Fruit fly (Drosophila melanogaster): ENCODE measurements around the gene Tango1.

Tango1 gene

DNA sequence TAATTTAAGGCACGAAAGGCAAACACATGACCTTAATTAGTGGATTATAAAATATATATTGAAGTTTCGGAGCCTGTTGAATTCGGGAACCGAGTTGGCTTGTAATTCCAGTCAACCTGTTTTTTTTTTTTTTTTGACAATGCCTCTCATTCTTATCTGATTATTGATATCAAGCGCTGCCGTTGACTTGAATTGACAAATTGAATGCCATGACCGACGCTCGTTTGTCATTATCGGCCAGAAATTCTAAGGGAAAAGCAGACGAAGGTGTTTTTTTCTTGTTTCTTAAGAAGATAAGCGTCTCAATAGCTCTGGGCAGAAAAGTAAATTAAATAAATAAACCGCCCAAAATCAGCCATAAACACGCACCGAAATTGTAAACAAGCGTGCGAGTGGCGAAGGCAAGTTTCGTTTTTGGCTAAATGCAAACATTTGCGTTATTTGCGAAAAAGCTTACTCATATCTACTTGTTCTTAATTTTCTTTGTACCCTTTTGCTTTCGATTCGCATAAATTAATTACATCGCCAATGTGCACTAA is 5.9 kb upstream of the Tango1 start:
- TF ChIP-seq kay (GFP tag; ENCODE audit: borderline replicate concordance) (peak; percentile 37), pad (GFP tag; optimal IDR thresholded peaks at IDR 0.05) (no peak), tj (GFP tag; optimal IDR thresholded peaks at IDR 0.05) (peak; percentile 85), Mnt (GFP tag; optimal IDR thresholded peaks at IDR 0.05) (peak; percentile 7), CG7045 (GFP tag; optimal IDR thresholded peaks at IDR 0.05) (no peak), Hr96 (GFP tag; optimal IDR thresholded peaks at IDR 0.05) (no peak), CG7101 (tag; optimal IDR thresholded peaks at IDR 0.05) (no peak), cic (GFP tag; optimal IDR thresholded peaks at IDR 0.05) (no peak), Clk (GFP tag; optimal IDR thresholded peaks at IDR 0.05) (no peak), CG5204 (GFP tag; optimal IDR thresholded peaks at IDR 0.05) (no peak), cnc (optimal IDR thresholded peaks at IDR 0.05) (no peak), CG14711 (tag; optimal IDR thresholded peaks at IDR 0.05) (no peak), ovo (GFP tag; optimal IDR thresholded peaks at IDR 0.05) (no peak), bab1 (GFP tag; optimal IDR thresholded peaks at IDR 0.05) (no peak), CG33017 (tag; optimal IDR thresholded peaks at IDR 0.05) (no peak), CG1620 (GFP tag; optimal IDR thresholded peaks at IDR 0.05) (no peak), Crg-1 (GFP tag; optimal IDR thresholded peaks at IDR 0.05) (peak; percentile 4), toe (GFP tag; optimal IDR thresholded peaks at IDR 0.05) (no peak)

DNA sequence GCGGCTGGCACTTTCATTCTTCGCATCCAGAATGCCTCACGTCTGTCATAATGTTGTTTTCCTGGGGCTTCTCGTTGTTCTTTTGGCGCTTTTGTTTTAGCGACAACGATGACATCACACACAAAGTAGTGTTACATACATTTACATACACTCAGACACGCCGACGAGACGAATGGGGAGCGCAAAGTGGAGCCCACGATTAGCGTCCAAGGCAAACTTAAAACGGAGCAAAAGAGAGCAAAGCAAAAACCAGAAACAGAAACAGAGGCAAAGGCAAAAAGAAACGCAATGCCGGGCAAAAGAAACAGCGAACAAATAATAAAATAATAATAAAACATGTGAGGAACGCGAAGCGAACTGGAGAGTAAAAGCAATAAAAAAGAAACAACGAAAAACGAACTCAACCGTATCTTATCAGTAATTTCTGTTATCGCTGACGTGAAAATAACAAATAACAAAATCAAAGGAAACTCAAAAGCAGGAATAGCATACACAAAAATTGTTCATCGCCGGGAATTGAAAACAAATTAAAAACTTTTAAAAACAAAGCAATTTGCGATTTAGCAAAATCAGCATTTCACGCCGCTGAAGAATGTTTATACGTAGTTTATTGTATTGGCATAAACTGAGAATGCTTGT is 4.6 kb upstream of the Tango1 start:
- no peak for TF ChIP-seq cnc (optimal IDR thresholded peaks at IDR 0.05)
- no peak for TF ChIP-seq toe (GFP tag; optimal IDR thresholded peaks at IDR 0.05)
- peak; percentile 19 for TF ChIP-seq Crg-1 (GFP tag; optimal IDR thresholded peaks at IDR 0.05)
- no peak for TF ChIP-seq bab1 (GFP tag; optimal IDR thresholded peaks at IDR 0.05)
- TF ChIP-seq CG7045 (GFP tag; optimal IDR thresholded peaks at IDR 0.05): no peak
- TF ChIP-seq Mnt (GFP tag; optimal IDR thresholded peaks at IDR 0.05): peak; percentile 48
- peak; percentile 93 for TF ChIP-seq tj (GFP tag; optimal IDR thresholded peaks at IDR 0.05)
- no peak for TF ChIP-seq pad (GFP tag; optimal IDR thresholded peaks at IDR 0.05)
- TF ChIP-seq CG5204 (GFP tag; optimal IDR thresholded peaks at IDR 0.05): no peak
- TF ChIP-seq ovo (GFP tag; optimal IDR thresholded peaks at IDR 0.05): no peak
- peak; percentile 52 for TF ChIP-seq cic (GFP tag; optimal IDR thresholded peaks at IDR 0.05)
- no peak for TF ChIP-seq Clk (GFP tag; optimal IDR thresholded peaks at IDR 0.05)
- TF ChIP-seq CG14711 (tag; optimal IDR thresholded peaks at IDR 0.05): no peak
- TF ChIP-seq CG1620 (GFP tag; optimal IDR thresholded peaks at IDR 0.05): no peak
- no peak for TF ChIP-seq CG33017 (tag; optimal IDR thresholded peaks at IDR 0.05)
- TF ChIP-seq kay (GFP tag; ENCODE audit: borderline replicate concordance): peak; percentile 99

- TF ChIP-seq CG1620 (GFP tag; optimal IDR thresholded peaks at IDR 0.05) (peak; percentile 84), cnc (optimal IDR thresholded peaks at IDR 0.05) (no peak), pad (GFP tag; optimal IDR thresholded peaks at IDR 0.05) (peak; percentile 69), Mnt (GFP tag; optimal IDR thresholded peaks at IDR 0.05) (peak; percentile 69), CG11617 (GFP tag; optimal IDR thresholded peaks at IDR 0.05) (peak; percentile 93), cic (GFP tag; optimal IDR thresholded peaks at IDR 0.05) (peak; percentile 84), CG7101 (tag; optimal IDR thresholded peaks at IDR 0.05) (peak; percentile 95), bab1 (GFP tag; optimal IDR thresholded peaks at IDR 0.05) (peak; percentile 86), CG14711 (tag; optimal IDR thresholded peaks at IDR 0.05) (peak; percentile 90), Hr96 (GFP tag; optimal IDR thresholded peaks at IDR 0.05) (peak; percentile 90), CG5204 (GFP tag; optimal IDR thresholded peaks at IDR 0.05) (peak; percentile 92), Crg-1 (GFP tag; optimal IDR thresholded peaks at IDR 0.05) (peak; percentile 79), CG7045 (GFP tag; optimal IDR thresholded peaks at IDR 0.05) (peak; percentile 91), tj (GFP tag; optimal IDR thresholded peaks at IDR 0.05) (peak; percentile 82), CG33017 (tag; optimal IDR thresholded peaks at IDR 0.05) (peak; percentile 94), Clk (GFP tag; optimal IDR thresholded peaks at IDR 0.05) (peak; percentile 82), ovo (GFP tag; optimal IDR thresholded peaks at IDR 0.05) (peak; percentile 88), kay (GFP tag; ENCODE audit: borderline replicate concordance) (peak; percentile 98), toe (GFP tag; optimal IDR thresholded peaks at IDR 0.05) (no peak), CG12768 (GFP tag; optimal IDR thresholded peaks at IDR 0.05) (peak; percentile 90)
These were observed 2.0 kb upstream of the Tango1 start for dm6 chr2L:6647103-6647711.

DNA sequence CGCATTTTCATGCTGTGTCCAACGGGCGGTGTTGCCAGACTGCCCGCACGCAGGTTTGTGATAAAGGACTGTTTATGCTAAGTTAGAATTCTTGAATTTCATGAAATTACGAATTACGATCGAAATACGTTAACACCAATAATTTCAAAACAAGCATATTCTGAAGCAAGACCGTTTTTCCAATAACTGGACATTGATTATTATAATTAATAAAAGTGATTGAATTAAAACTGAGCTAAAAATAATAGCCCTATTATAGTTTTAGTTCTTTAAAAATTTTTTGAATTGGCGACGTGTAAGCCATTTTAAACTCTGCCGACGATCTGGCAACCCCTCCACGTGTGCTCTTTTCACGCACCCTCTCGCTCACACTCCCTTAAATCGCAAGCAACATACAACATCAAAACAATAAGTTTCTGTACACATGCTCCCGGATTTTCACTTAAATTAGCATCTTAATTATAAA is 992 bp upstream of the Tango1 start:
- TF ChIP-seq toe (GFP tag; optimal IDR thresholded peaks at IDR 0.05) (no peak), CG1620 (GFP tag; optimal IDR thresholded peaks at IDR 0.05) (peak; percentile 82), cnc (optimal IDR thresholded peaks at IDR 0.05) (no peak), kay (GFP tag; ENCODE audit: borderline replicate concordance) (no peak), CG11617 (GFP tag; optimal IDR thresholded peaks at IDR 0.05) (peak; percentile 95), Hr96 (GFP tag; optimal IDR thresholded peaks at IDR 0.05) (no peak), Clk (GFP tag; optimal IDR thresholded peaks at IDR 0.05) (peak; percentile 88), CG14711 (tag; optimal IDR thresholded peaks at IDR 0.05) (peak; percentile 85), CG5204 (GFP tag; optimal IDR thresholded peaks at IDR 0.05) (no peak), CG7101 (tag; optimal IDR thresholded peaks at IDR 0.05) (peak; percentile 92), ovo (GFP tag; optimal IDR thresholded peaks at IDR 0.05) (peak; percentile 88), CG33017 (tag; optimal IDR thresholded peaks at IDR 0.05) (peak; percentile 93), CG7045 (GFP tag; optimal IDR thresholded peaks at IDR 0.05) (peak; percentile 97), pad (GFP tag; optimal IDR thresholded peaks at IDR 0.05) (peak; percentile 78), tj (GFP tag; optimal IDR thresholded peaks at IDR 0.05) (peak; percentile 79), CG12768 (GFP tag; optimal IDR thresholded peaks at IDR 0.05) (peak; percentile 94), cic (GFP tag; optimal IDR thresholded peaks at IDR 0.05) (peak; percentile 64), Mnt (GFP tag; optimal IDR thresholded peaks at IDR 0.05) (peak; percentile 83), bab1 (GFP tag; optimal IDR thresholded peaks at IDR 0.05) (peak; percentile 91), Crg-1 (GFP tag; optimal IDR thresholded peaks at IDR 0.05) (peak; percentile 91)

DNA sequence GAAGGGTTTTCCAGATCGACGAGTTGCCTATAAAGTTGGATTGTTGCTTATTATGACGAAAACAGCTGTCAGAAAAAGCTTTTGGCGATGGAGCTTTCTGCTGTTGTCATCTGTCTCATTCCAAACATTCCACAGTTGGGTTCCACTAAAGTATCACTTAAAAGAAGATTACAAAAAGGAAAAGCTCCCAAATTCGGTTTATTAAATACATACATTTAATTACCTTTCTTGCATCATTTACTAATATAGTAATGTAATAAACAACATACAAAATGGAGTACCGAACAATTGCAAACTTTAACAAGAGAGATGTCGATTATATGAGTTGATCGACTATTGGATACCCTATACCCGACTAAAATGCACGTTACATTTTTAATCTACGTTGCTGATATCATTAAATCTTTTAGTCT is 7.1 kb downstream of the Tango1 start, which contains the start of gene CG31633:
TSS of gene CG31633 (minus strand) at position 58 of the 413 bp plus-strand sequence.
- TF ChIP-seq tj (GFP tag; optimal IDR thresholded peaks at IDR 0.05): no peak
- TF ChIP-seq Clk (GFP tag; optimal IDR thresholded peaks at IDR 0.05): no peak
- no peak for TF ChIP-seq CG11617 (GFP tag; optimal IDR thresholded peaks at IDR 0.05)
- no peak for TF ChIP-seq kay (GFP tag; ENCODE audit: borderline replicate concordance)
- TF ChIP-seq CG12768 (GFP tag; optimal IDR thresholded peaks at IDR 0.05): no peak
- TF ChIP-seq Mnt (GFP tag; optimal IDR thresholded peaks at IDR 0.05): no peak
- no peak for TF ChIP-seq ovo (GFP tag; optimal IDR thresholded peaks at IDR 0.05)
- no peak for TF ChIP-seq pad (GFP tag; optimal IDR thresholded peaks at IDR 0.05)
- TF ChIP-seq CG5204 (GFP tag; optimal IDR thresholded peaks at IDR 0.05): no peak
- TF ChIP-seq Hr96 (GFP tag; optimal IDR thresholded peaks at IDR 0.05): no peak
- no peak for TF ChIP-seq bab1 (GFP tag; optimal IDR thresholded peaks at IDR 0.05)
- no peak for TF ChIP-seq CG14711 (tag; optimal IDR thresholded peaks at IDR 0.05)
- no peak for TF ChIP-seq cnc (optimal IDR thresholded peaks at IDR 0.05)
- TF ChIP-seq CG33017 (tag; optimal IDR thresholded peaks at IDR 0.05): no peak
- no peak for TF ChIP-seq CG7101 (tag; optimal IDR thresholded peaks at IDR 0.05)

All from whole organism, adult.